Worm (Caenorhabditis elegans): Measurements from ENCODE around the gene sre-6.
A peak's percentile ranks its signal among the peaks of the same experiment; 100 is the strongest.

The sre-6 gene

ce11 chrV:10712608-10712900 lies 50.0 kb downstream of the sre-6 start (continued):
- TF ChIP-seq madf-10 (tag; optimal IDR thresholded peaks at IDR 0.05) (no peak), aptf-3 (GFP tag; IDR thresholded peaks at IDR 0.05) (no peak), Y79H2A.3 (GFP tag; conservative IDR thresholded peaks at IDR 0.05) (no peak), madf-8 (GFP tag; conservative IDR thresholded peaks at IDR 0.05) (no peak), ceh-27 (GFP tag; optimal IDR thresholded peaks at IDR 0.05) (no peak), bed-2 (GFP tag; IDR thresholded peaks at IDR 0.05) (no peak), nhr-120 (GFP tag; IDR thresholded peaks at IDR 0.05) (no peak), nfyb-1 (GFP tag; IDR thresholded peaks at IDR 0.05) (no peak; the same call in none of the 2 replicates), xnd-1 (tag; optimal IDR thresholded peaks at IDR 0.05) (no peak), atf-7 (tag; optimal IDR thresholded peaks at IDR 0.05) (no peak), ama-1 (optimal IDR thresholded peaks at IDR 0.05) (no peak), ama-1 (GFP tag; optimal IDR thresholded peaks at IDR 0.05) (peak in 1 of 2 experiments; percentile 5), let-526 (GFP tag; IDR thresholded peaks at IDR 0.05) (no peak), lin-35 (GFP tag; optimal IDR thresholded peaks at IDR 0.05) (no peak), repo-1 (tag; optimal IDR thresholded peaks at IDR 0.05) (no peak), D2030.7 (GFP tag; IDR thresholded peaks at IDR 0.05) (no peak), lin-26 (GFP tag; IDR thresholded peaks at IDR 0.05) (no peak), ets-4 (GFP tag; optimal IDR thresholded peaks at IDR 0.05) (no peak), snpc-3.4 (tag; optimal IDR thresholded peaks at IDR 0.05) (no peak), ztf-26 (tag; optimal IDR thresholded peaks at IDR 0.05) (no peak), F57C9.4 (tag; optimal IDR thresholded peaks at IDR 0.05) (no peak)

ce11 chrV:10711829-10712607 lies 50.6 kb downstream of the sre-6 start:
- TF ChIP-seq lin-26 (GFP tag; IDR thresholded peaks at IDR 0.05) (no peak), D2030.7 (GFP tag; IDR thresholded peaks at IDR 0.05) (no peak), F52B5.7 (tag; optimal IDR thresholded peaks at IDR 0.05) (peak; percentile 8), attf-5 (GFP tag; optimal IDR thresholded peaks at IDR 0.05) (peak; percentile 8), F10E7.11 (tag; optimal IDR thresholded peaks at IDR 0.05) (no peak), lag-1 (GFP tag; IDR thresholded peaks at IDR 0.05) (no peak), ama-1 (optimal IDR thresholded peaks at IDR 0.05) (peak; percentile 35), ama-1 (GFP tag; optimal IDR thresholded peaks at IDR 0.05) (no peak), hrde-1 (tag; optimal IDR thresholded peaks at IDR 0.05; ENCODE audit: borderline replicate concordance) (no peak), ceh-40 (GFP tag; IDR thresholded peaks at IDR 0.05) (0 out of 2 replicates have a peak, but pooled peaks have one; percentile 24), bed-1 (GFP tag; IDR thresholded peaks at IDR 0.05) (no peak), F39B2.1 (GFP tag; IDR thresholded peaks at IDR 0.05) (no peak), lsy-27 (tag; optimal IDR thresholded peaks at IDR 0.05; ENCODE audit: borderline replicate concordance, insufficient read depth) (no peak), sptf-2 (GFP tag; optimal IDR thresholded peaks at IDR 0.05) (no peak), F23B12.7 (tag; optimal IDR thresholded peaks at IDR 0.05; ENCODE audit: insufficient read depth) (peak; percentile 4), chd-7 (tag; optimal IDR thresholded peaks at IDR 0.05) (peak; percentile 28), nfya-2 (GFP tag; IDR thresholded peaks at IDR 0.05) (no peak), nfyb-1 (GFP tag; IDR thresholded peaks at IDR 0.05) (peak; percentile 61; the same call in 1 of the 2 replicates), B0336.3 (GFP tag; IDR thresholded peaks at IDR 0.05) (peak; percentile 73), mel-28 (tag; optimal IDR thresholded peaks at IDR 0.05; ENCODE audit: borderline replicate concordance) (peak; percentile 35), F55B11.4 (tag; optimal IDR thresholded peaks at IDR 0.05; ENCODE audit: borderline replicate concordance, insufficient read depth) (no peak), hsf-1 (GFP tag; IDR thresholded peaks at IDR 0.05) (no peak), rpc-1 (optimal IDR thresholded peaks at IDR 0.05) (no peak), rpc-1 (tag; optimal IDR thresholded peaks at IDR 0.05) (no peak), ZK185.1 (tag; optimal IDR thresholded peaks at IDR 0.05; ENCODE audit: poor library complexity, severe bottlenecking) (peak; percentile 18), B0035.1 (tag; optimal IDR thresholded peaks at IDR 0.05) (no peak), hmg-1.2 (GFP tag; IDR thresholded peaks at IDR 0.05) (0 out of 2 replicates have a peak, but pooled peaks have one; percentile 8), atf-7 (tag; optimal IDR thresholded peaks at IDR 0.05) (peak; percentile 41), somi-1 (GFP tag; optimal IDR thresholded peaks at IDR 0.05) (no peak), Y79H2A.3 (GFP tag; conservative IDR thresholded peaks at IDR 0.05) (peak; percentile 34; the same call in 1 of the 2 replicates), attf-6 (GFP tag; IDR thresholded peaks at IDR 0.05) (no peak), C06A6.2 (GFP tag; conservative IDR thresholded peaks at IDR 0.05) (0 out of 2 replicates have a peak, but pooled peaks have one; percentile 17)

Measured in whole organism, young adult.